Fruit fly (Drosophila melanogaster): ENCODE results near the gene fz4.

DNA sequence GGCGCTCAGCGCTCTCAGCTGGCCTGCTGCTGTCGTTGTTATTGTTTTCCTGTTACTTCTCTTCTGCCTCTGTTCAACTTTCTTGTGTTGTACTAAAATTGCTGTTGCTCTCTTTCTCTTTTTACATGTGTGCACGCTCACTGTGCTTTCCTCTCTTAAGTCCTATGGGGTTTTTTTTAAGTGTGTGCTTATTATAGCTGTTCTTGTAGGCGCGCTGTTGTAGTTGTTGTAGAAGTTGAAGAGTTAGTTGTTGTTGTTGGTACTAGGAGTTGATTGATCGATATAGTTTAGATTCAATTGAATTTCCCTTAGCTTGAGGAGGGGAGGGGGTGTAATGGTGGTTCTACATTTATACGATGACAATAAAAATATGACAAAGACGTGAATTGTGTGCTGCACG lies 18.2 kb downstream of the fz4 start:
- TF ChIP-seq CG8478 (optimal IDR thresholded peaks at IDR 0.05) (no peak), CTCF (optimal IDR thresholded peaks at IDR 0.05) (no peak)

All from S2 (cell line).